Fruit fly (Drosophila melanogaster): ENCODE results near the gene MED1.

MED1 gene

dm6 chr3L:21679687-21680086, 45.4 kb upstream of the MED1 start, which contains the start of the genes Als2 and CG11248 (continued):
- TF ChIP-seq otp (GFP tag; IDR thresholded peaks at IDR 0.05): peak; percentile 34; the same call in 1 of the 3 replicates
- TF ChIP-seq CG14441 (GFP tag; IDR thresholded peaks at IDR 0.05): peak; percentile 72
- TF ChIP-seq al (GFP tag; IDR thresholded peaks at IDR 0.05): peak; percentile 63; the same call in 1 of the 2 replicates
- TF ChIP-seq cato (GFP tag; optimal IDR thresholded peaks at IDR 0.05; ENCODE audit: borderline replicate concordance): peak; percentile 37
- TF ChIP-seq Stat92E (GFP tag; optimal IDR thresholded peaks at IDR 0.05): no peak
- peak; percentile 73 for TF ChIP-seq CG32532 (GFP tag; IDR thresholded peaks at IDR 0.05)
- peak; percentile 81 for TF ChIP-seq CG11456 (GFP tag; IDR thresholded peaks at IDR 0.05)
- TF ChIP-seq H15 (GFP tag; IDR thresholded peaks at IDR 0.05): no peak; the same call in 2 of the 3 replicates
- TF ChIP-seq Vsx1 (GFP tag; optimal IDR thresholded peaks at IDR 0.05): no peak
- no peak for TF ChIP-seq CG6854 (GFP tag; optimal IDR thresholded peaks at IDR 0.05)
- peak; percentile 86 for TF ChIP-seq Xbp1 (GFP tag; optimal IDR thresholded peaks at IDR 0.05)
- peak; percentile 5 for TF ChIP-seq CG8281 (tag; optimal IDR thresholded peaks at IDR 0.05)
- peak; percentile 87 for TF ChIP-seq CoRest (tag; optimal IDR thresholded peaks at IDR 0.05)
- TF ChIP-seq z (GFP tag; IDR thresholded peaks at IDR 0.05): no peak
- TF ChIP-seq CG10274 (GFP tag; optimal IDR thresholded peaks at IDR 0.05): no peak
- TF ChIP-seq CG1602 (GFP tag; optimal IDR thresholded peaks at IDR 0.05): peak; percentile 81
- TF ChIP-seq CkIIα-i1 (GFP tag; IDR thresholded peaks at IDR 0.05): no peak
- no peak for TF ChIP-seq CG14860 (GFP tag; IDR thresholded peaks at IDR 0.05; ENCODE audit: partially characterized antibody)
- no peak for TF ChIP-seq CG8359 (GFP tag; optimal IDR thresholded peaks at IDR 0.05; ENCODE audit: borderline replicate concordance)
- no peak for TF ChIP-seq disco-r (GFP tag; optimal IDR thresholded peaks at IDR 0.05)
- TF ChIP-seq BEAF-32 (GFP tag; optimal IDR thresholded peaks at IDR 0.05): peak; percentile 60
- TF ChIP-seq NFAT (GFP tag; IDR thresholded peaks at IDR 0.05): peak; percentile 50
- no peak for TF ChIP-seq Neu2 (GFP tag; optimal IDR thresholded peaks at IDR 0.05; ENCODE audit: borderline replicate concordance)
- peak; percentile 60 for TF ChIP-seq maf-S (GFP tag; optimal IDR thresholded peaks at IDR 0.05)
- TF ChIP-seq psq (GFP tag; optimal IDR thresholded peaks at IDR 0.05): no peak
- TF ChIP-seq CG12155 (GFP tag; optimal IDR thresholded peaks at IDR 0.05): no peak
- peak; percentile 52 for TF ChIP-seq ewg (GFP tag; optimal IDR thresholded peaks at IDR 0.05)
- TF ChIP-seq CG3281 (GFP tag; optimal IDR thresholded peaks at IDR 0.05): no peak
- peak; percentile 3 for TF ChIP-seq jing (GFP tag; optimal IDR thresholded peaks at IDR 0.05)
- TF ChIP-seq CG3065 (GFP tag; optimal IDR thresholded peaks at IDR 0.05): peak; percentile 28
- TF ChIP-seq ems (GFP tag; optimal IDR thresholded peaks at IDR 0.05): peak; percentile 56
- TF ChIP-seq CG3407 (GFP tag; optimal IDR thresholded peaks at IDR 0.05): peak; percentile 41
- no peak for TF ChIP-seq yki (optimal IDR thresholded peaks at IDR 0.05)
- peak; percentile 55 for TF ChIP-seq Camta (GFP tag; optimal IDR thresholded peaks at IDR 0.05)
- TF ChIP-seq CG16779 (GFP tag; IDR thresholded peaks at IDR 0.05): no peak
- TF ChIP-seq Kr (GFP tag; optimal IDR thresholded peaks at IDR 0.05): no peak
- TF ChIP-seq ash1 (GFP tag; optimal IDR thresholded peaks at IDR 0.05): no peak
- peak; percentile 57 for TF ChIP-seq CG16815 (GFP tag; optimal IDR thresholded peaks at IDR 0.05)
- peak; percentile 68 for TF ChIP-seq Fer2 (tag; optimal IDR thresholded peaks at IDR 0.05)
- TF ChIP-seq org-1 (GFP tag; optimal IDR thresholded peaks at IDR 0.05): no peak
- 0 out of 3 replicates have a peak, but pooled peaks have one; percentile 14 for TF ChIP-seq CG2199 (GFP tag; IDR thresholded peaks at IDR 0.05)
- TF ChIP-seq Dip3 (GFP tag; optimal IDR thresholded peaks at IDR 0.05): peak; percentile 76
- TF ChIP-seq CG18262 (tag; optimal IDR thresholded peaks at IDR 0.05): peak; percentile 73
- TF ChIP-seq vvl (GFP tag; IDR thresholded peaks at IDR 0.05): peak; percentile 64
- 0 out of 2 replicates have a peak, but pooled peaks have one; percentile 40 for TF ChIP-seq CG32767 (GFP tag; IDR thresholded peaks at IDR 0.05)
- TF ChIP-seq toy (GFP tag; IDR thresholded peaks at IDR 0.05): no peak
- TF ChIP-seq Elba2 (GFP tag; optimal IDR thresholded peaks at IDR 0.05): peak; percentile 99
- TF ChIP-seq az2 (GFP tag; optimal IDR thresholded peaks at IDR 0.05): peak; percentile 77
- TF ChIP-seq B-H2 (GFP tag; optimal IDR thresholded peaks at IDR 0.05): no peak
- peak; percentile 87 for TF ChIP-seq CG3995 (GFP tag; optimal IDR thresholded peaks at IDR 0.05)
- TF ChIP-seq CG14050 (GFP tag; IDR thresholded peaks at IDR 0.05): peak; percentile 47; the same call in 1 of the 3 replicates
